Worm (Caenorhabditis elegans) whole organism, young adult: ENCODE data around the gene nspc-1.

Source experiments
- C06A6.2 ChIP-seq: fragments of 200-800 bp; sonication (Bioruptor generic); conservative IDR thresholded peaks from 2 replicates; pipeline ENCODE4 v1.3.6; 2022; ENCODE audit warnings: missing genetic modification characterization, missing compliant biosample characterization
- F10E7.11 ChIP-seq: sonication (generic microtip); optimal IDR thresholded peaks from 2 replicates; lab custom pipeline; 2017; ENCODE audit warnings: mild to moderate bottlenecking, missing genetic modification characterization, moderate library complexity, missing compliant biosample characterization
- F49E8.2 ChIP-seq: sonication (generic microtip); optimal IDR thresholded peaks from 3 replicates; lab custom pipeline; 2017; ENCODE audit warnings: missing genetic modification characterization, mild to moderate bottlenecking, missing compliant biosample characterization, antibody characterized with exemption, moderate library complexity; ENCODE audit not compliant: insufficient read depth
- K12H6.12 ChIP-seq: fragments of 200-800 bp; sonication (Bioruptor generic); optimal IDR thresholded peaks from 2 replicates; lab custom pipeline; 2018; ENCODE audit warnings: mild to moderate bottlenecking, missing genetic modification characterization, missing compliant biosample characterization
- T07F8.4 ChIP-seq: sonication (generic microtip); optimal IDR thresholded peaks from 2 replicates; lab custom pipeline; 2016; ENCODE audit warnings: mild to moderate bottlenecking, missing genetic modification characterization, moderate library complexity, missing compliant biosample characterization
- ZK185.1 ChIP-seq: sonication (generic microtip); optimal IDR thresholded peaks from 2 replicates; lab custom pipeline; 2016; ENCODE audit warnings: mild to moderate bottlenecking, missing genetic modification characterization, missing compliant biosample characterization; ENCODE audit not compliant: poor library complexity, severe bottlenecking
- aptf-2 ChIP-seq: fragments of 200-800 bp; sonication (Bioruptor generic); conservative IDR thresholded peaks from 2 replicates; pipeline ENCODE4 v1.3.6; 2022; ENCODE audit warnings: missing genetic modification reagents, missing genetic modification characterization, missing compliant biosample characterization
- atf-7 ChIP-seq: sonication (generic microtip); optimal IDR thresholded peaks from 2 replicates; lab custom pipeline; 2017; ENCODE audit warnings: mild to moderate bottlenecking, missing genetic modification characterization, missing compliant biosample characterization
- attf-3 ChIP-seq: fragments of 200-800 bp; sonication (Bioruptor generic); conservative IDR thresholded peaks from 2 replicates; pipeline ENCODE4 v1.3.6; 2022; ENCODE audit warnings: missing genetic modification reagents, missing genetic modification characterization, missing compliant biosample characterization
- cebp-1 ChIP-seq, 2 experiments: fragments of 200-800 bp in 1 of 2; sonication (Bioruptor generic) in 1 of 2; sonication (generic microtip) in 1 of 2; IDR thresholded peaks in 1 of 2; optimal IDR thresholded peaks in 1 of 2; 2 replicates each; pipeline versions ENCODE4 v1.3.6 to Lab custom; 2017 to 2022; ENCODE audit warnings: missing compliant biosample characterization in 2 of 2, missing genetic modification characterization in 2 of 2, mild to moderate bottlenecking in 1 of 2, missing genetic modification reagents in 1 of 2, moderate library complexity in 1 of 2
- ceh-40 ChIP-seq: fragments of 200-800 bp; sonication (Bioruptor generic); IDR thresholded peaks from 2 replicates; pipeline ENCODE4 v1.3.6; 2022; ENCODE audit warnings: missing genetic modification characterization, missing compliant biosample characterization
- ceh-91 ChIP-seq: fragments of 200-800 bp; sonication (Bioruptor generic); IDR thresholded peaks from 2 replicates; pipeline ENCODE4 v1.3.6; 2022; ENCODE audit warnings: missing genetic modification reagents, missing genetic modification characterization, missing compliant biosample characterization
- efl-1 ChIP-seq: fragments of 150-350 bp; optimal IDR thresholded peaks from 2 replicates; lab custom pipeline; 2014; ENCODE audit warnings: missing biosample characterization, missing genetic modification reagents, missing genetic modification characterization
- egl-18 ChIP-seq: fragments of 200-800 bp; sonication (Bioruptor generic); IDR thresholded peaks from 2 replicates; pipeline ENCODE4 v1.3.6; 2022; ENCODE audit warnings: missing genetic modification reagents, missing genetic modification characterization, missing compliant biosample characterization
- ekl-4 ChIP-seq: fragments of 200-800 bp; sonication (Bioruptor generic); IDR thresholded peaks from 2 replicates; pipeline ENCODE4 v1.3.6; 2022; ENCODE audit warnings: missing genetic modification reagents, missing genetic modification characterization, missing compliant biosample characterization
- fkh-3 ChIP-seq: sonication (generic microtip); optimal IDR thresholded peaks from 2 replicates; lab custom pipeline; 2016; ENCODE audit warnings: mild to moderate bottlenecking, missing genetic modification characterization, missing compliant biosample characterization
- gei-17 ChIP-seq: fragments of 200-800 bp; sonication (Bioruptor generic); optimal IDR thresholded peaks from 2 replicates; lab custom pipeline; 2018; ENCODE audit warnings: mild to moderate bottlenecking, missing genetic modification characterization, missing compliant biosample characterization
- hmg-1.2 ChIP-seq: fragments of 200-800 bp; sonication (Bioruptor generic); IDR thresholded peaks from 2 replicates; pipeline ENCODE4 v1.3.6; 2022; ENCODE audit warnings: missing genetic modification reagents, missing genetic modification characterization, missing compliant biosample characterization
- let-607 ChIP-seq, 2 experiments: fragments of 200-800 bp in 1 of 2; sonication (Bioruptor generic) in 1 of 2; sonication (generic microtip) in 1 of 2; optimal IDR thresholded peaks; 2 replicates each; lab custom pipeline; 2016 to 2018; ENCODE audit warnings: mild to moderate bottlenecking in 2 of 2, missing compliant biosample characterization in 2 of 2, missing genetic modification characterization in 2 of 2, moderate library complexity in 2 of 2, missing genotype in 1 of 2
- lin-40 ChIP-seq: sonication (generic microtip); optimal IDR thresholded peaks from 2 replicates; lab custom pipeline; 2016; ENCODE audit warnings: missing genetic modification characterization, mild to moderate bottlenecking, missing compliant biosample characterization, missing genotype, missing genetic modification reagents
- lsl-1 ChIP-seq: fragments of 200-800 bp; sonication (Bioruptor generic); optimal IDR thresholded peaks from 2 replicates; lab custom pipeline; 2018; ENCODE audit warnings: mild to moderate bottlenecking, missing genetic modification characterization, moderate library complexity, missing compliant biosample characterization
- mcd-1 ChIP-seq: fragments of 200-800 bp; sonication (Bioruptor generic); IDR thresholded peaks from 2 replicates; pipeline ENCODE4 v1.3.6; 2022; ENCODE audit warnings: missing genetic modification reagents, missing genetic modification characterization, missing compliant biosample characterization
- nfya-2 ChIP-seq: fragments of 200-800 bp; sonication (Bioruptor generic); IDR thresholded peaks from 2 replicates; pipeline ENCODE4 v1.3.6; 2022; ENCODE audit warnings: missing genetic modification reagents, missing genetic modification characterization, missing compliant biosample characterization
- nfyb-1 ChIP-seq: fragments of 200-800 bp; sonication (Bioruptor generic); IDR thresholded peaks from 2 replicates; pipeline ENCODE4 v1.3.6; 2022; ENCODE audit warnings: missing genetic modification reagents, missing genetic modification characterization, missing compliant biosample characterization
- nhr-179 ChIP-seq: sonication (generic microtip); optimal IDR thresholded peaks from 2 replicates; lab custom pipeline; 2016; ENCODE audit warnings: mild to moderate bottlenecking, missing genetic modification characterization, missing compliant biosample characterization
- nhr-80 ChIP-seq: sonication (generic microtip); optimal IDR thresholded peaks from 2 replicates; lab custom pipeline; 2016; ENCODE audit warnings: missing genetic modification characterization, missing compliant biosample characterization
- sea-2 ChIP-seq: fragments of 200-800 bp; sonication (Bioruptor generic); IDR thresholded peaks from 2 replicates; pipeline ENCODE4 v1.3.6; 2022; ENCODE audit warnings: missing genetic modification characterization, missing compliant biosample characterization
- snpc-1.1 ChIP-seq: sonication (generic microtip); optimal IDR thresholded peaks from 2 replicates; lab custom pipeline; 2017; ENCODE audit warnings: missing genetic modification characterization, mild to moderate bottlenecking, missing compliant biosample characterization, antibody characterized with exemption, moderate library complexity, missing genotype, missing genetic modification reagents; ENCODE audit not compliant: insufficient read depth
- snpc-1.3 ChIP-seq: sonication (generic microtip); optimal IDR thresholded peaks from 2 replicates; lab custom pipeline; 2017; ENCODE audit warnings: missing genetic modification characterization, mild to moderate bottlenecking, missing compliant biosample characterization, antibody characterized with exemption, moderate library complexity, missing genotype, missing genetic modification reagents; ENCODE audit not compliant: insufficient read depth
- tbx-9 ChIP-seq: sonication (generic microtip); optimal IDR thresholded peaks from 2 replicates; lab custom pipeline; 2016; ENCODE audit warnings: borderline replicate concordance, missing genetic modification characterization, inconsistent platforms, missing compliant biosample characterization
- zfh-2 ChIP-seq: fragments of 200-800 bp; sonication (Bioruptor generic); conservative IDR thresholded peaks from 2 replicates; pipeline ENCODE4 v1.3.6; 2022; ENCODE audit warnings: missing genetic modification reagents, missing genetic modification characterization, missing compliant biosample characterization
- ztf-18 ChIP-seq: sonication (generic microtip); optimal IDR thresholded peaks from 2 replicates; lab custom pipeline; 2016; ENCODE audit warnings: missing genotype, mild to moderate bottlenecking, missing genetic modification characterization, missing compliant biosample characterization
- ztf-22 ChIP-seq: fragments of 200-800 bp; sonication (Bioruptor generic); optimal IDR thresholded peaks from 2 replicates; lab custom pipeline; 2018; ENCODE audit warnings: mild to moderate bottlenecking, missing genetic modification characterization, moderate library complexity, missing compliant biosample characterization
- ztf-26 ChIP-seq: sonication (generic microtip); optimal IDR thresholded peaks from 2 replicates; lab custom pipeline; 2017; ENCODE audit warnings: missing genetic modification characterization, missing compliant biosample characterization

The nspc-1 gene

ce11 chrX:8563663-8564450, 29.0 kb upstream of the nspc-1 start:
- TF ChIP-seq nhr-80 (tag; lab: Kevin White, UChicago): peak; percentile 60
- no peak for TF ChIP-seq lsl-1 (GFP tag; lab: Kevin White, UChicago)
- TF ChIP-seq, all 124 proteins: peak for 1

- TF ChIP-seq nfyb-1 (no peak), sea-2 (no peak)
These were observed 27.7 kb upstream of the nspc-1 start for ce11 chrX:8562586-8562985.

ce11 chrX:8556614-8557196, 21.8 kb upstream of the nspc-1 start, which contains the start of gene utx-1:
Gene utx-1 (plus strand): TSS chrX:8557146.
- TF ChIP-seq attf-3: peak; percentile 78
- no peak for TF ChIP-seq T07F8.4 (tag; lab: Kevin White, UChicago)
- no peak for TF ChIP-seq fkh-3 (tag; lab: Kevin White, UChicago)
- peak; percentile 44; the same call in 1 of the 2 replicates for TF ChIP-seq zfh-2 (GFP tag; lab: Robert Waterston, UW)
- peak; percentile 9 for TF ChIP-seq ztf-18 (tag; lab: Kevin White, UChicago)
- TF ChIP-seq lin-40: peak; percentile 30
- peak; percentile 16 for TF ChIP-seq ZK185.1 (tag; lab: Kevin White, UChicago)
- no peak for TF ChIP-seq sea-2
- peak; percentile 86 for TF ChIP-seq cebp-1 (GFP tag; IDR thresholded peaks at IDR 0.05; lab: Robert Waterston, UW)
- TF ChIP-seq cebp-1 (tag; optimal IDR thresholded peaks at IDR 0.05; lab: Kevin White, UChicago): peak; percentile 98
- peak; percentile 83; the same call in 1 of the 2 replicates for TF ChIP-seq hmg-1.2 (GFP tag; lab: Robert Waterston, UW)

ce11 chrX:8554029-8554428, 19.1 kb upstream of the nspc-1 start:
- TF ChIP-seq F49E8.2 (tag; lab: Kevin White, UChicago) (no peak), attf-3 (no peak), ceh-91 (no peak), T07F8.4 (tag; lab: Kevin White, UChicago) (no peak), snpc-1.1 (tag; lab: Kevin White, UChicago) (no peak), F10E7.11 (tag; lab: Kevin White, UChicago) (no peak), ZK185.1 (tag; lab: Kevin White, UChicago) (no peak), gei-17 (no peak), ekl-4 (no peak), ztf-26 (no peak), efl-1 (GFP tag; lab: Kevin White, UChicago) (no peak), ceh-40 (GFP tag; lab: Robert Waterston, UW) (no peak), K12H6.12 (tag; lab: Kevin White, UChicago) (no peak)
- TF ChIP-seq, all 124 proteins: peak for 0

- TF ChIP-seq cebp-1 (GFP tag; IDR thresholded peaks at IDR 0.05; lab: Robert Waterston, UW) (no peak), cebp-1 (tag; optimal IDR thresholded peaks at IDR 0.05; lab: Kevin White, UChicago) (peak; percentile 26), zfh-2 (GFP tag; lab: Robert Waterston, UW) (peak; percentile 51; the same call in 1 of the 2 replicates), K12H6.12 (tag; lab: Kevin White, UChicago) (peak; percentile 10), C06A6.2 (GFP tag; lab: Robert Waterston, UW) (no peak), mcd-1 (GFP tag; lab: Robert Waterston, UW) (peak; percentile 84), aptf-2 (GFP tag; lab: Robert Waterston, UW) (no peak), ztf-22 (GFP tag; lab: Kevin White, UChicago) (no peak), snpc-1.3 (tag; lab: Kevin White, UChicago) (no peak), gei-17 (no peak), nfya-2 (no peak), egl-18 (GFP tag; lab: Robert Waterston, UW) (0 out of 2 replicates have a peak, but pooled peaks have one; percentile 27), efl-1 (GFP tag; lab: Kevin White, UChicago) (no peak), nhr-179 (tag; lab: Kevin White, UChicago) (no peak), atf-7 (no peak), let-607 (tag; optimal IDR thresholded peaks at IDR 0.05; lab: Kevin White, UChicago) (no peak), tbx-9 (no peak)
These were observed 16.9 kb upstream of the nspc-1 start, which contains the start of gene dhhc-14 for ce11 chrX:8551687-8552327. Gene dhhc-14 (plus strand): TSS chrX:8552277.
